Worm (Caenorhabditis elegans) whole organism, late embryonic: ENCODE measurements around the gene ceeh-1.

Source experiments
- C38D4.7 ChIP-seq: fragments of 200-800 bp; sonication (Bioruptor generic); optimal IDR thresholded peaks from 2 replicates; lab custom pipeline; 2018; ENCODE audit warnings: mild to moderate bottlenecking, missing genetic modification characterization, moderate library complexity, missing compliant biosample characterization
- F13H6.1 ChIP-seq: sonication (generic microtip); optimal IDR thresholded peaks from 2 replicates; lab custom pipeline; 2016; ENCODE audit warnings: missing genetic modification characterization, missing compliant biosample characterization
- K09A11.1 ChIP-seq: sonication (generic microtip); optimal IDR thresholded peaks from 2 replicates; lab custom pipeline; 2017; ENCODE audit warnings: antibody characterized with exemption, mild to moderate bottlenecking, missing genetic modification characterization, missing compliant biosample characterization; ENCODE audit not compliant: insufficient read depth
- T23F11.4 ChIP-seq: fragments of 200-800 bp; sonication (Bioruptor generic); optimal IDR thresholded peaks from 2 replicates; lab custom pipeline; 2018; ENCODE audit warnings: mild to moderate bottlenecking, missing genetic modification characterization, missing compliant biosample characterization
- Y22D7AL.16 ChIP-seq: sonication (generic microtip); optimal IDR thresholded peaks from 2 replicates; lab custom pipeline; 2016; ENCODE audit warnings: missing genetic modification characterization, missing compliant biosample characterization
- ceh-14 ChIP-seq: sonication (generic microtip); optimal IDR thresholded peaks from 2 replicates; lab custom pipeline; 2016; ENCODE audit warnings: missing genotype, missing genetic modification characterization, missing compliant biosample characterization
- ceh-18 ChIP-seq: sonication (generic microtip); optimal IDR thresholded peaks from 2 replicates; lab custom pipeline; 2016; ENCODE audit warnings: missing genetic modification characterization, missing compliant biosample characterization
- ceh-2 ChIP-seq: sonication (generic microtip); optimal IDR thresholded peaks from 2 replicates; lab custom pipeline; 2016; ENCODE audit warnings: missing genotype, missing genetic modification characterization, missing compliant biosample characterization
- ceh-22 ChIP-seq: sonication (generic microtip); optimal IDR thresholded peaks from 2 replicates; lab custom pipeline; 2017; ENCODE audit warnings: missing biosample characterization, missing genetic modification characterization
- ceh-31 ChIP-seq: sonication (generic microtip); optimal IDR thresholded peaks from 2 replicates; lab custom pipeline; 2016; ENCODE audit warnings: missing genetic modification characterization, missing compliant biosample characterization
- ceh-9 ChIP-seq: sonication (generic microtip); optimal IDR thresholded peaks from 2 replicates; lab custom pipeline; 2016; ENCODE audit warnings: mild to moderate bottlenecking, missing genetic modification characterization, inconsistent platforms, missing compliant biosample characterization
- che-1 ChIP-seq: sonication (generic microtip); optimal IDR thresholded peaks from 2 replicates; lab custom pipeline; 2016; ENCODE audit warnings: mild to moderate bottlenecking, missing genetic modification characterization, missing compliant biosample characterization
- dve-1 ChIP-seq: sonication (generic microtip); optimal IDR thresholded peaks from 2 replicates; lab custom pipeline; 2017; ENCODE audit warnings: antibody characterized with exemption, mild to moderate bottlenecking, missing genetic modification characterization, missing compliant biosample characterization
- ets-4 ChIP-seq: sonication (generic microtip); optimal IDR thresholded peaks from 2 replicates; lab custom pipeline; 2016; ENCODE audit warnings: missing genetic modification characterization, missing compliant biosample characterization
- eyg-1 ChIP-seq: sonication (generic microtip); optimal IDR thresholded peaks from 2 replicates; lab custom pipeline; 2016; ENCODE audit warnings: missing genotype, missing genetic modification characterization, missing compliant biosample characterization
- fkh-10 ChIP-seq: fragments of 150-350 bp; optimal IDR thresholded peaks from 2 replicates; lab custom pipeline; 2014; ENCODE audit warnings: missing biosample characterization, missing genetic modification reagents, missing genetic modification characterization
- gmeb-2 ChIP-seq: sonication (generic microtip); optimal IDR thresholded peaks from 2 replicates; lab custom pipeline; 2016; ENCODE audit warnings: missing genetic modification characterization, inconsistent platforms, missing compliant biosample characterization
- hlh-13 ChIP-seq: fragments of 200-800 bp; sonication (Bioruptor generic); optimal IDR thresholded peaks from 2 replicates; lab custom pipeline; 2018; ENCODE audit warnings: mild to moderate bottlenecking, missing genetic modification characterization, missing compliant biosample characterization
- hlh-6 ChIP-seq: sonication (generic microtip); optimal IDR thresholded peaks from 2 replicates; lab custom pipeline; 2016; ENCODE audit warnings: missing genotype, missing genetic modification characterization, missing compliant biosample characterization
- hlh-8 ChIP-seq: sonication (generic microtip); optimal IDR thresholded peaks from 2 replicates; lab custom pipeline; 2016; ENCODE audit warnings: missing genotype, missing genetic modification characterization, missing compliant biosample characterization
- mec-3 ChIP-seq: sonication (generic microtip); optimal IDR thresholded peaks from 2 replicates; lab custom pipeline; 2016; ENCODE audit warnings: borderline replicate concordance, missing genetic modification characterization, missing compliant biosample characterization
- nhr-232 ChIP-seq: sonication (generic microtip); optimal IDR thresholded peaks from 2 replicates; lab custom pipeline; 2016; ENCODE audit warnings: missing genetic modification characterization, missing compliant biosample characterization
- npax-4 ChIP-seq: sonication (generic microtip); optimal IDR thresholded peaks from 2 replicates; lab custom pipeline; 2016; ENCODE audit warnings: missing genetic modification characterization, missing compliant biosample characterization
- pag-3 ChIP-seq: sonication (generic microtip); optimal IDR thresholded peaks from 2 replicates; lab custom pipeline; 2016; ENCODE audit warnings: missing compliant biosample characterization, missing genetic modification characterization, borderline replicate concordance
- pqm-1 ChIP-seq: sonication (generic microtip); optimal IDR thresholded peaks from 2 replicates; lab custom pipeline; 2016; ENCODE audit warnings: missing genetic modification characterization, missing compliant biosample characterization
- ref-2 ChIP-seq: sonication (generic microtip); optimal IDR thresholded peaks from 2 replicates; lab custom pipeline; 2016; ENCODE audit warnings: missing genetic modification characterization, missing compliant biosample characterization
- rnt-1 ChIP-seq: sonication (generic microtip); optimal IDR thresholded peaks from 2 replicates; lab custom pipeline; 2016; ENCODE audit warnings: missing genetic modification characterization, missing compliant biosample characterization
- tbx-2 ChIP-seq: sonication (generic microtip); optimal IDR thresholded peaks from 2 replicates; lab custom pipeline; 2016; ENCODE audit warnings: missing genetic modification characterization, missing compliant biosample characterization
- tbx-7 ChIP-seq: sonication (generic microtip); optimal IDR thresholded peaks from 2 replicates; lab custom pipeline; 2016; ENCODE audit warnings: missing genotype, missing genetic modification characterization, missing compliant biosample characterization
- unc-42 ChIP-seq: sonication (generic microtip); optimal IDR thresholded peaks from 2 replicates; lab custom pipeline; 2016; ENCODE audit warnings: missing genotype, missing genetic modification characterization, missing compliant biosample characterization
- unc-55 ChIP-seq: sonication (generic microtip); optimal IDR thresholded peaks from 2 replicates; lab custom pipeline; 2017; ENCODE audit warnings: missing biosample characterization, missing genetic modification reagents, missing genetic modification characterization
- unc-86 ChIP-seq: sonication (generic microtip); optimal IDR thresholded peaks from 2 replicates; lab custom pipeline; 2016; ENCODE audit warnings: missing genetic modification characterization, missing compliant biosample characterization
- zip-5 ChIP-seq: sonication (generic microtip); optimal IDR thresholded peaks from 2 replicates; lab custom pipeline; 2016; ENCODE audit warnings: missing genetic modification characterization, missing compliant biosample characterization
- ztf-16 ChIP-seq: sonication (generic microtip); optimal IDR thresholded peaks from 2 replicates; lab custom pipeline; 2017; ENCODE audit warnings: missing genetic modification characterization, missing compliant biosample characterization

The ceeh-1 gene

ce11 chrIII:783254-783753, 48.8 kb downstream of the ceeh-1 start, which contains the start of the genes dagl-2 and ppm-1.G (continued):
- TF ChIP-seq ceh-18 = peak; percentile 11
- no peak for TF ChIP-seq Y22D7AL.16 (tag; lab: Kevin White, UChicago)
- TF ChIP-seq unc-42 (tag; lab: Kevin White, UChicago) = peak; percentile 94
- no peak for TF ChIP-seq T23F11.4 (GFP tag; lab: Kevin White, UChicago)
- peak; percentile 42 for TF ChIP-seq hlh-8 (tag; lab: Kevin White, UChicago)
- peak; percentile 86 for TF ChIP-seq ceh-14 (tag; lab: Kevin White, UChicago)
- TF ChIP-seq mec-3 (tag; lab: Kevin White, UChicago) = no peak
- TF ChIP-seq ceh-22 (tag; lab: Kevin White, UChicago) = no peak
- peak; percentile 92 for TF ChIP-seq ceh-31
- TF ChIP-seq ref-2 = peak; percentile 64
- no peak for TF ChIP-seq dve-1
- peak; percentile 0 for TF ChIP-seq unc-86 (tag; lab: Kevin White, UChicago)
- TF ChIP-seq F13H6.1 (tag; lab: Kevin White, UChicago) = peak; percentile 1
- TF ChIP-seq hlh-13 (GFP tag; lab: Kevin White, UChicago) = no peak
- no peak for TF ChIP-seq hlh-6 (tag; lab: Kevin White, UChicago)
- TF ChIP-seq rnt-1 (tag; lab: Kevin White, UChicago) = peak; percentile 37
- TF ChIP-seq ceh-2 (tag; lab: Kevin White, UChicago) = peak; percentile 74

DNA sequence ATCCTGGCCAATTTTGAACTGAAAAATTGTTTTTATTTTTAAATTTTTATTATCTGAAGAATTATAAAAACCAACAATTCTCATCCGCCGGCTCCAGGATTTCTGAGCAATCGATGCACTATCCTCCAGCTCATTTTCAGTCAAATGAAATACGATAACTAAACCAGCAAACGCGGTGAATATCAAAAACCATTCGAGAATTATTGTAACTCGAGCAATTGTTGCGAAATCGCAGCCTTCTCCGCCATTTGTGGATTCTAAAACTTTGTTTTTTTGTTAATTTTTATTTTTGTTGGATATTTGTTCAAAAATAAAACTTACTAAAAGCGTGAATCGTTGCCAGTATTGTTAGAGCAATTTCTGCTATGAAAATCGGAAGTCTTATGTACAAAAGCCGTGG, 49.6 kb downstream of the ceeh-1 start:
- no peak for TF ChIP-seq ceh-14 (tag; lab: Kevin White, UChicago)
- no peak for TF ChIP-seq ets-4 (tag; lab: Kevin White, UChicago)
- TF ChIP-seq gmeb-2 (tag; lab: Kevin White, UChicago) = no peak
- no peak for TF ChIP-seq tbx-2 (tag; lab: Kevin White, UChicago)
- TF ChIP-seq ztf-16 (tag; lab: Kevin White, UChicago) = no peak
- TF ChIP-seq ceh-22 (tag; lab: Kevin White, UChicago) = no peak
- TF ChIP-seq che-1 (tag; lab: Kevin White, UChicago) = no peak
- TF ChIP-seq tbx-7 = no peak
- no peak for TF ChIP-seq F13H6.1 (tag; lab: Kevin White, UChicago)
- TF ChIP-seq unc-42 (tag; lab: Kevin White, UChicago) = no peak
- TF ChIP-seq hlh-6 (tag; lab: Kevin White, UChicago) = no peak
- no peak for TF ChIP-seq ceh-9 (tag; lab: Kevin White, UChicago)
- TF ChIP-seq npax-4 (tag; lab: Kevin White, UChicago) = no peak
- no peak for TF ChIP-seq fkh-10 (GFP tag; lab: Kevin White, UChicago)
- TF ChIP-seq unc-55 = no peak
- TF ChIP-seq nhr-232 (tag; lab: Kevin White, UChicago) = no peak
- TF ChIP-seq, all 69 proteins: peak for 0

DNA sequence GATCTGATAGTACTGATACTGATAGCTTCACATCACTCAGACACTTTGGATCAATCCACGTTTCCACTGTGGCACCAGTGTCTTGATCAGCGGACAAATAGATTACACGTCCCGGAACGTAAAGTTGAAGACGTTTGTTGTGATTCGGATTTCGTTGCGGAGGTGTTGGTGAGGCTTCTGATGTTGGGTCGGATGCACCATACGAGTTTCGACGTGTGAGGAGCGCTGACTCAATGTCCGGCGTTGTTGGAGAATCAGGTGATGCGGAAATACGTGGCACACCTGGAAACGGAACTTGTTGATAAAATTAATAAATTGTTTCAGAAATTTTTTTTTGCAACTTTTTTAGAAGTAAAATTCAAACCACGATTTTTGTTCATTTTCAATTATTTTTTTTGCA, 53.3 kb downstream of the ceeh-1 start, which contains the start of gene alh-11:
Gene alh-11 (minus strand): TSS at position 101 of the 400 bp plus-strand sequence.
- no peak for TF ChIP-seq pqm-1 (tag; lab: Kevin White, UChicago)
- no peak for TF ChIP-seq C38D4.7 (GFP tag; lab: Kevin White, UChicago)
- TF ChIP-seq eyg-1 (tag; lab: Kevin White, UChicago) = no peak
- TF ChIP-seq pag-3 = no peak
- no peak for TF ChIP-seq zip-5 (tag; lab: Kevin White, UChicago)
- no peak for TF ChIP-seq K09A11.1 (tag; lab: Kevin White, UChicago)
- TF ChIP-seq, all 69 proteins: peak for 0
